Worm (Caenorhabditis elegans): ENCODE measurements around the gene blos-1.
"Not testable (repeated sequence)": the region's sequence is repeated elsewhere in the genome, so short reads cannot be mapped to it uniquely, and the experiment has no call there.

blos-1 gene

ce11 chrIII:10238448-10239154, 26.9 kb upstream of the blos-1 start, which contains the start of gene Y70G10A.3:
Gene Y70G10A.3, plus strand, starts transcription at chrIII:10239104.
- TF ChIP-seq lin-26 (GFP tag; IDR thresholded peaks at IDR 0.05) (peak; percentile 42; the same call in 1 of the 2 replicates), K11D2.4 (GFP tag; IDR thresholded peaks at IDR 0.05) (no peak), sptf-2 (GFP tag; optimal IDR thresholded peaks at IDR 0.05) (no peak)

- TF ChIP-seq zfh-2 (GFP tag; conservative IDR thresholded peaks at IDR 0.05), result no peak
- TF ChIP-seq tbp1 (GFP tag; optimal IDR thresholded peaks at IDR 0.05), result no peak
- no peak for TF ChIP-seq ztf-18 (tag; optimal IDR thresholded peaks at IDR 0.05)
- TF ChIP-seq sptf-2 (GFP tag; optimal IDR thresholded peaks at IDR 0.05), result no peak
- no peak for TF ChIP-seq ccch-3 (GFP tag; optimal IDR thresholded peaks at IDR 0.05)
- no peak for TF ChIP-seq nhr-120 (GFP tag; IDR thresholded peaks at IDR 0.05)
- TF ChIP-seq Y79H2A.3 (GFP tag; conservative IDR thresholded peaks at IDR 0.05), result no peak
- TF ChIP-seq akir-1 (GFP tag; optimal IDR thresholded peaks at IDR 0.05), result no peak
- TF ChIP-seq madf-8 (GFP tag; conservative IDR thresholded peaks at IDR 0.05), result no peak
Observed at ce11 chrIII:10236291-10236871, 24.6 kb upstream of the blos-1 start.

ce11 chrIII:10233979-10234378, 22.2 kb upstream of the blos-1 start, which contains the start of gene paml-1:
Gene paml-1, minus strand, starts transcription at chrIII:10234079.
- no peak for TF ChIP-seq F39B2.1 (GFP tag; IDR thresholded peaks at IDR 0.05)
- no peak for TF ChIP-seq mes-4 (tag; optimal IDR thresholded peaks at IDR 0.05)
- no peak for TF ChIP-seq mcd-1 (GFP tag; IDR thresholded peaks at IDR 0.05)
- no peak for TF ChIP-seq ekl-4 (GFP tag; IDR thresholded peaks at IDR 0.05)
- TF ChIP-seq ztf-18 (tag; optimal IDR thresholded peaks at IDR 0.05), result no peak
- no peak for TF ChIP-seq zfh-2 (GFP tag; conservative IDR thresholded peaks at IDR 0.05)
- no peak for TF ChIP-seq snpc-1.1 (tag; optimal IDR thresholded peaks at IDR 0.05; ENCODE audit: insufficient read depth)
- no peak for TF ChIP-seq F57A8.1 (GFP tag; optimal IDR thresholded peaks at IDR 0.05)
- TF ChIP-seq sea-2 (GFP tag; IDR thresholded peaks at IDR 0.05), result no peak
- TF ChIP-seq unc-130 (GFP tag; optimal IDR thresholded peaks at IDR 0.05), result no peak
- no peak for TF ChIP-seq snpc-3.4 (tag; optimal IDR thresholded peaks at IDR 0.05)

- TF ChIP-seq egl-44 (GFP tag; IDR thresholded peaks at IDR 0.05) (no peak), hsf-1 (GFP tag; IDR thresholded peaks at IDR 0.05) (no peak), T26A5.8 (tag; optimal IDR thresholded peaks at IDR 0.05) (no peak), B0019.2 (GFP tag; conservative IDR thresholded peaks at IDR 0.05) (no peak), pbrm-1 (GFP tag; IDR thresholded peaks at IDR 0.05) (no peak)
Observed at ce11 chrIII:10231641-10232040, 19.9 kb upstream of the blos-1 start.

ce11 chrIII:10225056-10225455, 13.3 kb upstream of the blos-1 start:
- peak; percentile 89 for TF ChIP-seq ZK185.1 (tag; optimal IDR thresholded peaks at IDR 0.05; ENCODE audit: poor library complexity, severe bottlenecking)

ce11 chrIII:10221860-10222259, 10.1 kb upstream of the blos-1 start, which contains the start of gene Y70G10A.4:
Gene Y70G10A.4, plus strand, starts transcription at chrIII:10222160.
- TF ChIP-seq lir-1 (GFP tag; conservative IDR thresholded peaks at IDR 0.05); mel-28 (tag; optimal IDR thresholded peaks at IDR 0.05; ENCODE audit: borderline replicate concordance); snpc-3.4 (tag; optimal IDR thresholded peaks at IDR 0.05): not testable (repeated sequence)

Measured in whole organism, young adult.